Worm (Caenorhabditis elegans): ENCODE measurements around the gene mdt-27.

- TF ChIP-seq R02D3.7 (tag; optimal IDR thresholded peaks at IDR 0.05): no peak
- TF ChIP-seq unc-62 (GFP tag; optimal IDR thresholded peaks at IDR 0.05): no peak
- TF ChIP-seq ztf-4 (tag; optimal IDR thresholded peaks at IDR 0.05): no peak
Observed at ce11 chrV:9183718-9184441, 29.6 kb downstream of the mdt-27 start.
